Worm (Caenorhabditis elegans) whole organism, mixed stage, embryonic: ENCODE results near the gene srbc-51.

Source experiments
- M03D4.4 ChIP-seq: sonication (generic microtip); optimal IDR thresholded peaks from 2 replicates; lab custom pipeline; 2017; ENCODE audit warnings: mild to moderate bottlenecking, missing genetic modification characterization, missing compliant biosample characterization
- blmp-1 ChIP-seq: fragments of 150-350 bp; optimal IDR thresholded peaks from 2 replicates; lab custom pipeline; 2014; ENCODE audit warnings: missing biosample characterization, missing genetic modification characterization
- nhr-12 ChIP-seq: fragments of 150-350 bp; optimal IDR thresholded peaks from 2 replicates; lab custom pipeline; 2014; ENCODE audit warnings: missing biosample characterization, missing genetic modification characterization
- nhr-2 ChIP-seq: fragments of 150-350 bp; optimal IDR thresholded peaks from 2 replicates; lab custom pipeline; 2014; ENCODE audit warnings: missing biosample characterization, missing genetic modification characterization
- pha-4 ChIP-seq: fragments of 150-350 bp; optimal IDR thresholded peaks from 2 replicates; lab custom pipeline; 2018; ENCODE audit warnings: missing biosample characterization, missing genetic modification reagents, missing genetic modification characterization
- unc-39 ChIP-seq: fragments of 150-350 bp; optimal IDR thresholded peaks from 2 replicates; lab custom pipeline; 2014; ENCODE audit warnings: missing biosample characterization, missing genetic modification characterization

- no peak for TF ChIP-seq nhr-2 (tag; lab: Kevin White, UChicago)
- no peak for TF ChIP-seq blmp-1 (tag; lab: Kevin White, UChicago)
- no peak for TF ChIP-seq pha-4
- TF ChIP-seq unc-39 (tag; lab: Kevin White, UChicago): no peak
- no peak for TF ChIP-seq nhr-12 (tag; lab: Kevin White, UChicago)
- TF ChIP-seq M03D4.4 (tag; lab: Kevin White, UChicago): no peak
These were observed 30.1 kb upstream of the srbc-51 start, which contains the start of gene nhr-223 for ce11 chrV:15796087-15796486.
